Fruit fly (Drosophila melanogaster) whole organism, embryonic: ENCODE measurements around the gene Muc68E.

Experiments used
- Abd-B ChIP-seq: fragments of 200-800 bp; sonication (Bioruptor generic); optimal IDR thresholded peaks from 2 replicates; lab custom pipeline; 2018; ENCODE audit warnings: missing biosample characterization, mild to moderate bottlenecking, missing genetic modification characterization, moderate library complexity
- Asciz ChIP-seq: fragments of 200-800 bp; sonication (Bioruptor generic); optimal IDR thresholded peaks from 2 replicates; lab custom pipeline; 2017; ENCODE audit warnings: missing biosample characterization, mild to moderate bottlenecking, missing genetic modification characterization, missing genetic modification reagents
- BtbVII ChIP-seq: fragments of 200-800 bp; sonication (Bioruptor generic); optimal IDR thresholded peaks from 3 replicates; lab custom pipeline; 2017; ENCODE audit warnings: missing biosample characterization, mild to moderate bottlenecking, missing genetic modification characterization
- CG10654 ChIP-seq: fragments of 200-800 bp; sonication (Bioruptor generic); optimal IDR thresholded peaks from 2 replicates; lab custom pipeline; 2016; ENCODE audit warnings: missing biosample characterization, missing genetic modification characterization
- CG11247 ChIP-seq: fragments of 200-800 bp; sonication (Bioruptor generic); IDR thresholded peaks from 2 replicates; pipeline ENCODE4 v1.3.6; 2022; ENCODE audit warnings: missing biosample characterization, missing genetic modification characterization
- CG12236 ChIP-seq: fragments of 200-800 bp; sonication (Bioruptor generic); optimal IDR thresholded peaks from 2 replicates; lab custom pipeline; 2016; ENCODE audit warnings: missing biosample characterization, missing genetic modification characterization
- CG12942 ChIP-seq: fragments of 200-800 bp; sonication (Bioruptor generic); optimal IDR thresholded peaks from 3 replicates; lab custom pipeline; 2016; ENCODE audit warnings: missing biosample characterization, missing genetic modification characterization
- CG14014 ChIP-seq: fragments of 200-800 bp; sonication (Bioruptor generic); IDR thresholded peaks from 2 replicates; pipeline ENCODE4 v1.3.6; 2022; ENCODE audit warnings: missing biosample characterization, missing genetic modification characterization
- CG14667 ChIP-seq: fragments of 200-800 bp; sonication (Bioruptor generic); IDR thresholded peaks from 2 replicates; pipeline ENCODE4 v1.3.6; 2022; ENCODE audit warnings: missing biosample characterization, missing genetic modification characterization
- CG14710 ChIP-seq: fragments of 200-800 bp; sonication (Bioruptor generic); optimal IDR thresholded peaks from 3 replicates; lab custom pipeline; 2019; ENCODE audit warnings: missing biosample characterization, mild to moderate bottlenecking, missing genetic modification characterization, moderate library complexity
- CG17186 ChIP-seq: fragments of 200-800 bp; sonication (Bioruptor generic); optimal IDR thresholded peaks from 3 replicates; lab custom pipeline; 2017; ENCODE audit warnings: missing biosample characterization, missing genetic modification reagents, missing genetic modification characterization
- CG17359 ChIP-seq: fragments of 200-800 bp; sonication (Bioruptor generic); optimal IDR thresholded peaks from 3 replicates; lab custom pipeline; 2018; ENCODE audit warnings: missing biosample characterization, mild to moderate bottlenecking, missing genetic modification characterization, moderate library complexity
- CG17912 ChIP-seq: fragments of 200-800 bp; sonication (Bioruptor generic); optimal IDR thresholded peaks from 2 replicates; lab custom pipeline; 2018; ENCODE audit warnings: missing biosample characterization, mild to moderate bottlenecking, missing genetic modification characterization
- CG18262 ChIP-seq: fragments of 200-800 bp; optimal IDR thresholded peaks from 3 replicates; lab custom pipeline; 2019; ENCODE audit warnings: missing biosample characterization, mild to moderate bottlenecking, missing genetic modification characterization, moderate library complexity
- CG1832 ChIP-seq: fragments of 200-800 bp; sonication (Bioruptor generic); optimal IDR thresholded peaks from 2 replicates; lab custom pipeline; 2017; ENCODE audit warnings: missing biosample characterization, mild to moderate bottlenecking, missing genetic modification characterization, inconsistent platforms
- CG2129 ChIP-seq: fragments of 200-800 bp; sonication (Bioruptor generic); IDR thresholded peaks from 2 replicates; pipeline ENCODE4 v1.3.6; 2022; ENCODE audit warnings: missing biosample characterization, missing genetic modification characterization; ENCODE audit not compliant: partially characterized antibody
- CG2199 ChIP-seq: fragments of 200-800 bp; sonication (Bioruptor generic); IDR thresholded peaks from 3 replicates; pipeline ENCODE4 v1.3.6; 2022; ENCODE audit warnings: missing biosample characterization, missing genetic modification characterization
- CG2678 ChIP-seq: fragments of 200-800 bp; sonication (Bioruptor generic); optimal IDR thresholded peaks from 3 replicates; lab custom pipeline; 2019; ENCODE audit warnings: missing biosample characterization, mild to moderate bottlenecking, missing genetic modification characterization, moderate library complexity
- CG2712 ChIP-seq: fragments of 200-800 bp; optimal IDR thresholded peaks from 3 replicates; lab custom pipeline; 2019; ENCODE audit warnings: missing biosample characterization, mild to moderate bottlenecking, missing genetic modification characterization, moderate library complexity
- CG34376 ChIP-seq: fragments of 200-800 bp; sonication (Bioruptor generic); optimal IDR thresholded peaks from 2 replicates; lab custom pipeline; 2018; ENCODE audit warnings: missing biosample characterization, mild to moderate bottlenecking, missing genetic modification characterization
- CG4328 ChIP-seq: fragments of 200-800 bp; sonication (Bioruptor generic); optimal IDR thresholded peaks from 3 replicates; lab custom pipeline; 2017; ENCODE audit warnings: missing biosample characterization, missing genetic modification reagents, missing genetic modification characterization
- CG43689 ChIP-seq: fragments of 200-800 bp; sonication (Bioruptor generic); IDR thresholded peaks from 2 replicates; pipeline ENCODE4 v1.3.6; 2022; ENCODE audit warnings: missing biosample characterization, missing genetic modification characterization
- CG6175 ChIP-seq: fragments of 200-800 bp; sonication (Bioruptor generic); IDR thresholded peaks from 3 replicates; pipeline ENCODE4 v1.3.6; 2022; ENCODE audit warnings: missing biosample characterization, missing genetic modification characterization
- CG6765 ChIP-seq: fragments of 200-800 bp; sonication (Bioruptor generic); optimal IDR thresholded peaks from 3 replicates; lab custom pipeline; 2017; ENCODE audit warnings: missing biosample characterization, mild to moderate bottlenecking, missing genetic modification characterization
- CG6813 ChIP-seq: fragments of 200-800 bp; sonication (Bioruptor generic); optimal IDR thresholded peaks from 2 replicates; lab custom pipeline; 2017; ENCODE audit warnings: missing biosample characterization, missing genetic modification characterization, mild to moderate bottlenecking, moderate library complexity, missing genetic modification reagents
- CG7839 ChIP-seq: fragments of 200-800 bp; sonication (Bioruptor generic); optimal IDR thresholded peaks from 3 replicates; lab custom pipeline; 2018; ENCODE audit warnings: missing biosample characterization, mild to moderate bottlenecking, missing genetic modification characterization, moderate library complexity
- CG8944 ChIP-seq: fragments of 200-800 bp; sonication (Bioruptor generic); optimal IDR thresholded peaks from 3 replicates; lab custom pipeline; 2016; ENCODE audit warnings: missing biosample characterization, missing genetic modification characterization
- CG9817 ChIP-seq: fragments of 200-800 bp; sonication (Bioruptor generic); optimal IDR thresholded peaks from 2 replicates; lab custom pipeline; 2018; ENCODE audit warnings: missing biosample characterization, mild to moderate bottlenecking, missing genetic modification characterization, moderate library complexity
- E2f1 ChIP-seq: fragments of 200-800 bp; sonication (Bioruptor generic); IDR thresholded peaks from 2 replicates; pipeline ENCODE4 v1.3.6; 2022; ENCODE audit warnings: missing biosample characterization, missing genetic modification characterization
- Ets65A ChIP-seq: fragments of 200-800 bp; sonication (Bioruptor generic); peaks from one replicate; lab custom pipeline; 2016; ENCODE audit warnings: missing biosample characterization, missing genetic modification characterization
- Gug ChIP-seq: fragments of 200-800 bp; sonication (Bioruptor generic); IDR thresholded peaks from 4 replicates; pipeline ENCODE4 v1.3.6; 2022; ENCODE audit warnings: missing biosample characterization, missing genetic modification characterization
- HLH4C ChIP-seq: fragments of 200-800 bp; sonication (Bioruptor generic); IDR thresholded peaks from 3 replicates; pipeline ENCODE4 v1.3.6; 2022; ENCODE audit warnings: missing biosample characterization, missing genetic modification characterization; ENCODE audit not compliant: partially characterized antibody
- MESR4 ChIP-seq: fragments of 200-800 bp; sonication (Bioruptor generic); optimal IDR thresholded peaks from 2 replicates; lab custom pipeline; 2018; ENCODE audit warnings: missing biosample characterization, mild to moderate bottlenecking, missing genetic modification characterization, moderate library complexity
- Mad ChIP-seq: fragments of 200-800 bp; sonication (Bioruptor generic); optimal IDR thresholded peaks from 2 replicates; lab custom pipeline; 2016; ENCODE audit warnings: missing biosample characterization, missing genetic modification characterization
- NC2β ChIP-seq: fragments of 200-800 bp; sonication (Bioruptor generic); optimal IDR thresholded peaks from 2 replicates; lab custom pipeline; 2016; ENCODE audit warnings: missing biosample characterization, missing genetic modification characterization
- NfI ChIP-seq: fragments of 200-800 bp; sonication (Bioruptor generic); optimal IDR thresholded peaks from 3 replicates; lab custom pipeline; 2018; ENCODE audit warnings: missing biosample characterization, mild to moderate bottlenecking, missing genetic modification characterization, moderate library complexity
- Opbp ChIP-seq: fragments of 200-800 bp; sonication (Bioruptor generic); IDR thresholded peaks from 3 replicates; pipeline ENCODE4 v1.3.6; 2022; ENCODE audit warnings: missing biosample characterization, missing genetic modification characterization; ENCODE audit not compliant: partially characterized antibody
- YL-1 ChIP-seq: fragments of 200-800 bp; sonication (Bioruptor generic); optimal IDR thresholded peaks from 3 replicates; lab custom pipeline; 2017; ENCODE audit warnings: missing biosample characterization, mild to moderate bottlenecking, missing genetic modification characterization
- ap ChIP-seq: fragments of 200-800 bp; sonication (Bioruptor generic); IDR thresholded peaks from 2 replicates; pipeline ENCODE4 v1.3.6; 2022; ENCODE audit warnings: missing biosample characterization, missing genetic modification characterization
- ash1 ChIP-seq: fragments of 200-800 bp; sonication (Bioruptor generic); optimal IDR thresholded peaks from 2 replicates; lab custom pipeline; 2018; ENCODE audit warnings: missing biosample characterization, mild to moderate bottlenecking, missing genetic modification characterization
- bowl ChIP-seq: fragments of 200-800 bp; sonication (Bioruptor generic); IDR thresholded peaks from 2 replicates; pipeline ENCODE4 v1.3.6; 2022; ENCODE audit warnings: missing biosample characterization, missing genetic modification characterization
- ewg ChIP-seq: fragments of 200-800 bp; sonication (Bioruptor generic); optimal IDR thresholded peaks from 3 replicates; lab custom pipeline; 2017; ENCODE audit warnings: mild to moderate bottlenecking, missing biosample characterization, missing genetic modification reagents, missing genetic modification characterization
- onecut ChIP-seq: fragments of 200-800 bp; sonication (Bioruptor generic); IDR thresholded peaks from 2 replicates; pipeline ENCODE4 v1.3.6; 2022; ENCODE audit warnings: missing biosample characterization, missing genetic modification characterization
- peb ChIP-seq: fragments of 200-800 bp; sonication (Bioruptor generic); IDR thresholded peaks from 2 replicates; pipeline ENCODE4 v1.3.6; 2022; ENCODE audit warnings: missing biosample characterization, missing genetic modification characterization
- pnt ChIP-seq: fragments of 200-800 bp; sonication (Bioruptor generic); optimal IDR thresholded peaks from 3 replicates; lab custom pipeline; 2016; ENCODE audit warnings: missing biosample characterization, missing genetic modification characterization
- rib ChIP-seq: fragments of 200-800 bp; sonication (Bioruptor generic); IDR thresholded peaks from 2 replicates; pipeline ENCODE4 v1.3.6; 2022; ENCODE audit warnings: missing biosample characterization, missing genetic modification characterization
- sens ChIP-seq: fragments of 200-800 bp; sonication (Bioruptor generic); peaks from one replicate; lab custom pipeline; 2016; ENCODE audit warnings: missing biosample characterization, missing genetic modification characterization
- slou ChIP-seq: fragments of 200-800 bp; sonication (Bioruptor generic); optimal IDR thresholded peaks from 3 replicates; lab custom pipeline; 2016; ENCODE audit warnings: missing biosample characterization, missing genetic modification characterization
- so ChIP-seq: fragments of 200-800 bp; sonication (Bioruptor generic); IDR thresholded peaks from 3 replicates; pipeline ENCODE4 v1.3.6; 2022; ENCODE audit warnings: missing biosample characterization, missing genetic modification characterization
- trem ChIP-seq: fragments of 200-800 bp; optimal IDR thresholded peaks from 3 replicates; lab custom pipeline; 2019; ENCODE audit warnings: missing biosample characterization, mild to moderate bottlenecking, missing genetic modification characterization, moderate library complexity
- zen2 ChIP-seq: fragments of 200-800 bp; sonication (Bioruptor generic); IDR thresholded peaks from 3 replicates; pipeline ENCODE4 v1.3.6; 2022; ENCODE audit warnings: missing biosample characterization, missing genetic modification characterization; ENCODE audit not compliant: partially characterized antibody

The Muc68E gene

DNA sequence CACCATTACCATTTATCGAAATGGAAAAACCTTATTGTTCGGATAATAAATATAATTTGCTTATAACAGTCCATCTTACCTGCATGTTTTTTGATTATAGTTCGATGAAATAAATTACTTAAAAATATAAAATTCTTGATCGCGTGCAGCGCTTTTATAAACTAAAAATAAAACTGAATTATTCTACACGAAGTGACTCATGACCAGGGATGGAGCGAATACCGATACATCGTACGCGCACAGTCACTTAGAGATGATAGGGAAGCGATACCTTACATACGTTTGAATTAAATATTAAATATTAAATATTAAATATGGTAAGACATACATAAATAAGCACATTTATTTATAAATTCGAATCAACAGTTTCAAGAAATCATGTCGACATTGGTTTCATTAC, 20.2 kb upstream of the Muc68E start, which contains the start of gene viaf (continued):
- TF ChIP-seq CG18262 (tag; lab: Kevin White, UChicago) (no peak), CG2712 (tag; lab: Kevin White, UChicago) (peak; percentile 79), trem (tag; lab: Kevin White, UChicago) (peak; percentile 67), Mad (no peak), Abd-B (GFP tag; lab: Kevin White, UChicago) (no peak), E2f1 (peak; percentile 59; the same call in 1 of the 2 replicates), CG11247 (GFP tag; lab: Robert Waterston, UW) (peak; percentile 25; the same call in 1 of the 2 replicates), CG34376 (GFP tag; lab: Kevin White, UChicago) (no peak), zen2 (GFP tag; lab: Robert Waterston, UW) (peak; percentile 79), NfI (GFP tag; lab: Kevin White, UChicago) (no peak), CG17359 (tag; lab: Kevin White, UChicago) (no peak), MESR4 (GFP tag; lab: Kevin White, UChicago) (peak; percentile 76), CG2129 (GFP tag; lab: Robert Waterston, UW) (peak; percentile 78), onecut (GFP tag; lab: Robert Waterston, UW) (no peak), ewg (GFP tag; lab: Kevin White, UChicago) (no peak), CG6813 (GFP tag; lab: Kevin White, UChicago) (no peak), CG17186 (GFP tag; lab: Kevin White, UChicago) (peak; percentile 82), pnt (no peak), CG9817 (peak; percentile 16), Ets65A (GFP tag; lab: Kevin White, UChicago) (peak; percentile 86), BtbVII (GFP tag; lab: Kevin White, UChicago) (no peak), bowl (no peak), slou (peak; percentile 27), ap (GFP tag; lab: Robert Waterston, UW) (0 out of 2 replicates have a peak, but pooled peaks have one; percentile 7), YL-1 (GFP tag; lab: Kevin White, UChicago) (peak; percentile 88), NC2β (GFP tag; lab: Kevin White, UChicago) (peak; percentile 6), CG10654 (GFP tag; lab: Kevin White, UChicago) (peak; percentile 49), CG14014 (peak; percentile 25; the same call in 1 of the 2 replicates), CG8944 (GFP tag; lab: Kevin White, UChicago) (no peak), CG12942 (GFP tag; lab: Kevin White, UChicago) (peak; percentile 42), Opbp (peak; percentile 97), CG4328 (GFP tag; lab: Kevin White, UChicago) (peak; percentile 19), CG12236 (GFP tag; lab: Kevin White, UChicago) (no peak), sens (GFP tag; lab: Kevin White, UChicago) (peak; percentile 84), so (no peak), rib (GFP tag; lab: Robert Waterston, UW) (no peak), CG14710 (tag; lab: Kevin White, UChicago) (peak; percentile 72), CG1832 (GFP tag; lab: Kevin White, UChicago) (no peak), CG17912 (GFP tag; lab: Kevin White, UChicago) (peak; percentile 42), CG43689 (GFP tag; lab: Robert Waterston, UW) (no peak), ash1 (GFP tag; lab: Kevin White, UChicago) (no peak), CG2678 (no peak), CG14667 (GFP tag; lab: Robert Waterston, UW) (no peak), Gug (GFP tag; lab: Robert Waterston, UW) (peak; percentile 72; the same call in 3 of the 4 replicates), CG6175 (GFP tag; lab: Robert Waterston, UW) (no peak), CG7839 (no peak), CG6765 (GFP tag; lab: Kevin White, UChicago) (no peak), peb (GFP tag; lab: Robert Waterston, UW) (no peak), Asciz (GFP tag; lab: Kevin White, UChicago) (no peak), CG2199 (GFP tag; lab: Robert Waterston, UW) (no peak), HLH4C (GFP tag; lab: Robert Waterston, UW) (peak; percentile 86)
